Fruit fly (Drosophila melanogaster): Measurements from ENCODE around the gene CG10555.
A peak's percentile ranks its signal among the peaks of the same experiment; 100 is the strongest.

The CG10555 gene

dm6 chrX:8398177-8399018 lies at the start of gene CG10555:
CG10555 (plus strand) TSS chrX:8398940.
- peak; percentile 22 for TF ChIP-seq D19A (tag; optimal IDR thresholded peaks at IDR 0.05)
- no peak for TF ChIP-seq rib (GFP tag; IDR thresholded peaks at IDR 0.05)
- TF ChIP-seq danr (GFP tag; IDR thresholded peaks at IDR 0.05) = peak; percentile 76
- peak; percentile 75 for TF ChIP-seq pb (GFP tag; optimal IDR thresholded peaks at IDR 0.05)
- TF ChIP-seq ac (GFP tag; optimal IDR thresholded peaks at IDR 0.05) = peak; percentile 28
- peak; percentile 4 for TF ChIP-seq gcm (GFP tag; optimal IDR thresholded peaks at IDR 0.05)
- peak; percentile 82 for TF ChIP-seq CG14050 (GFP tag; IDR thresholded peaks at IDR 0.05)
- peak; percentile 58; the same call in 1 of the 2 replicates for TF ChIP-seq toy (GFP tag; IDR thresholded peaks at IDR 0.05)
- no peak for TF ChIP-seq luna (GFP tag; optimal IDR thresholded peaks at IDR 0.05)
- peak; percentile 81 for TF ChIP-seq grau (tag; optimal IDR thresholded peaks at IDR 0.05)
- peak; percentile 80 for TF ChIP-seq CG11085 (GFP tag; IDR thresholded peaks at IDR 0.05)
- peak; percentile 81 for TF ChIP-seq gro (GFP tag; optimal IDR thresholded peaks at IDR 0.05)
- TF ChIP-seq CG14441 (GFP tag; IDR thresholded peaks at IDR 0.05) = peak; percentile 89
- TF ChIP-seq CG33213 (GFP tag; optimal IDR thresholded peaks at IDR 0.05) = peak; percentile 77
- peak; percentile 79 for TF ChIP-seq CG12155 (GFP tag; optimal IDR thresholded peaks at IDR 0.05)
- peak; percentile 94 for TF ChIP-seq pho (GFP tag; optimal IDR thresholded peaks at IDR 0.05)
- peak; percentile 85 for TF ChIP-seq vvl (GFP tag; IDR thresholded peaks at IDR 0.05)
- peak; percentile 87 for TF ChIP-seq NFAT (GFP tag; IDR thresholded peaks at IDR 0.05)
- peak in 1 of 2 experiments; percentile 33 for TF ChIP-seq Eip74EF (GFP tag; optimal IDR thresholded peaks at IDR 0.05)
- peak; percentile 83 for TF ChIP-seq bcd (GFP tag; optimal IDR thresholded peaks at IDR 0.05)
- peak; percentile 85 for TF ChIP-seq hb (GFP tag; IDR thresholded peaks at IDR 0.05; ENCODE audit: partially characterized antibody)
- TF ChIP-seq CG5245 (GFP tag; optimal IDR thresholded peaks at IDR 0.05) = peak; percentile 50
- peak; percentile 83 for TF ChIP-seq CG11093 (GFP tag; IDR thresholded peaks at IDR 0.05)
- TF ChIP-seq Vsx1 (GFP tag; optimal IDR thresholded peaks at IDR 0.05) = no peak
- TF ChIP-seq slou (GFP tag; optimal IDR thresholded peaks at IDR 0.05) = peak; percentile 58
- TF ChIP-seq Fer1 (GFP tag; optimal IDR thresholded peaks at IDR 0.05) = peak; percentile 72
- TF ChIP-seq tap (tag; optimal IDR thresholded peaks at IDR 0.05) = peak; percentile 25
- TF ChIP-seq CG30020 (tag; optimal IDR thresholded peaks at IDR 0.05) = peak; percentile 84
- TF ChIP-seq Xrp1 (GFP tag; IDR thresholded peaks at IDR 0.05) = peak; percentile 95
- TF ChIP-seq yki (optimal IDR thresholded peaks at IDR 0.05) = no peak
- TF ChIP-seq CG8944 (GFP tag; optimal IDR thresholded peaks at IDR 0.05) = peak; percentile 91
- peak; percentile 87 for TF ChIP-seq H15 (GFP tag; IDR thresholded peaks at IDR 0.05)
- peak; percentile 66 for TF ChIP-seq CG11398 (GFP tag; optimal IDR thresholded peaks at IDR 0.05)
- TF ChIP-seq Hey (tag; optimal IDR thresholded peaks at IDR 0.05) = no peak
- peak; percentile 89 for TF ChIP-seq CG16815 (GFP tag; optimal IDR thresholded peaks at IDR 0.05)
- peak; percentile 70 for TF ChIP-seq CG3163 (GFP tag; optimal IDR thresholded peaks at IDR 0.05)
- TF ChIP-seq Fer2 (tag; optimal IDR thresholded peaks at IDR 0.05) = peak; percentile 70
- TF ChIP-seq CG9797 (GFP tag; optimal IDR thresholded peaks at IDR 0.05) = no peak
- peak; percentile 78 for TF ChIP-seq Dad (GFP tag; optimal IDR thresholded peaks at IDR 0.05)
- peak; percentile 87 for TF ChIP-seq CG2116 (GFP tag; optimal IDR thresholded peaks at IDR 0.05)
- peak; percentile 68 for TF ChIP-seq btn (GFP tag; optimal IDR thresholded peaks at IDR 0.05)
- peak; percentile 24 for TF ChIP-seq org-1 (GFP tag; optimal IDR thresholded peaks at IDR 0.05)
- TF ChIP-seq Elba2 (GFP tag; optimal IDR thresholded peaks at IDR 0.05) = peak; percentile 61
- TF ChIP-seq corto (GFP tag; optimal IDR thresholded peaks at IDR 0.05) = peak; percentile 33
- TF ChIP-seq CG10979 (tag; optimal IDR thresholded peaks at IDR 0.05) = peak; percentile 93
- peak; percentile 75 for TF ChIP-seq CG34224 (GFP tag; IDR thresholded peaks at IDR 0.05; ENCODE audit: partially characterized antibody)
- no peak for TF ChIP-seq CG6854 (GFP tag; optimal IDR thresholded peaks at IDR 0.05)
- TF ChIP-seq CG11695 (GFP tag; IDR thresholded peaks at IDR 0.05) = peak; percentile 60; the same call in 2 of the 3 replicates
- 0 out of 2 replicates have a peak, but pooled peaks have one; percentile 20 for TF ChIP-seq ham (GFP tag; IDR thresholded peaks at IDR 0.05)
- peak; percentile 59 for TF ChIP-seq mam (GFP tag; optimal IDR thresholded peaks at IDR 0.05)
